Fruit fly (Drosophila melanogaster): ENCODE data around the gene CG8641.

DNA sequence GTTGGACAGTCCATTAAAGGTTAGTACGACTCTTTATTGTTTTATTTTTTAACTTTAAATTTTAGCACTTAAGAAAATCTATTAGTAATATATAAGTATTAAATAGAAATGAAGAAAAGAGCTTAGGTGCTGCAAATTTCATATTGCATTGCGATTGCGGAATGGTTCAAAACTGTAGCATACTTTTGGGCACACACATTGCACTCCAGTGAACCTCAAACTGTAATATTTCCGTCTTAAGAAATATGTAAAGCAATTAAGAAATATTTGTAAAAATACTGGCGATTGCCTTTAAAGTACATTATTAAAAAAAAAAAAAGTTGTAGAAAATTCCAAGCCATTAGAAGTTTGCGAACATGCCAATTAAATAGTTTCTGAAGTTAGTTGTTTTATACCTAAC, 65.0 kb downstream of the CG8641 start:
- TF ChIP-seq CG7045 (GFP tag; optimal IDR thresholded peaks at IDR 0.05) (no peak), pad (GFP tag; optimal IDR thresholded peaks at IDR 0.05) (no peak), cnc (optimal IDR thresholded peaks at IDR 0.05) (no peak), CG33017 (tag; optimal IDR thresholded peaks at IDR 0.05) (no peak), CG5204 (GFP tag; optimal IDR thresholded peaks at IDR 0.05) (no peak), Hr96 (GFP tag; optimal IDR thresholded peaks at IDR 0.05) (no peak), ovo (GFP tag; optimal IDR thresholded peaks at IDR 0.05) (no peak), kay (GFP tag; ENCODE audit: borderline replicate concordance) (no peak), Clk (GFP tag; optimal IDR thresholded peaks at IDR 0.05) (no peak)

All from whole organism, adult.